Fruit fly (Drosophila melanogaster): Measurements from ENCODE around the gene CG3793.

The CG3793 gene

dm6 chr2L:15761409-15762407 is 2.3 kb upstream of the CG3793 start (continued):
- TF ChIP-seq CG1603 (tag; optimal IDR thresholded peaks at IDR 0.05) (no peak), CG13894 (tag; optimal IDR thresholded peaks at IDR 0.05) (no peak), CG18262 (tag; optimal IDR thresholded peaks at IDR 0.05) (peak; percentile 87), Opbp (GFP tag; IDR thresholded peaks at IDR 0.05; ENCODE audit: partially characterized antibody) (no peak), E2f1 (GFP tag; IDR thresholded peaks at IDR 0.05) (peak; percentile 85), tna (GFP tag; IDR thresholded peaks at IDR 0.05; ENCODE audit: partially characterized antibody) (no peak), hbn (GFP tag; IDR thresholded peaks at IDR 0.05; ENCODE audit: partially characterized antibody) (no peak), croc (GFP tag; conservative IDR thresholded peaks at IDR 0.05) (peak; percentile 62)

- no peak for TF ChIP-seq jing (GFP tag; optimal IDR thresholded peaks at IDR 0.05)
- TF ChIP-seq CG17612 (GFP tag; IDR thresholded peaks at IDR 0.05), result no peak
- no peak for TF ChIP-seq CG14965 (GFP tag; optimal IDR thresholded peaks at IDR 0.05; ENCODE audit: borderline replicate concordance)
- TF ChIP-seq CG17829 (tag; optimal IDR thresholded peaks at IDR 0.05), result peak; percentile 41
- TF ChIP-seq CG30431 (GFP tag; optimal IDR thresholded peaks at IDR 0.05), result no peak
- TF ChIP-seq fd96Cb (tag; optimal IDR thresholded peaks at IDR 0.05), result no peak
- peak; percentile 85 for TF ChIP-seq Deaf1 (tag; optimal IDR thresholded peaks at IDR 0.05)
- TF ChIP-seq CG14667 (GFP tag; IDR thresholded peaks at IDR 0.05), result no peak
- TF ChIP-seq CG34422 (GFP tag; IDR thresholded peaks at IDR 0.05), result peak; percentile 75; the same call in 2 of the 3 replicates
- no peak for TF ChIP-seq CG6654 (GFP tag; optimal IDR thresholded peaks at IDR 0.05)
- no peak for TF ChIP-seq eyg (GFP tag; optimal IDR thresholded peaks at IDR 0.05)
- no peak for TF ChIP-seq btn (GFP tag; optimal IDR thresholded peaks at IDR 0.05)
- no peak for TF ChIP-seq croc (GFP tag; conservative IDR thresholded peaks at IDR 0.05)
- TF ChIP-seq HLH3B (GFP tag; IDR thresholded peaks at IDR 0.05), result no peak
- TF ChIP-seq z (GFP tag; IDR thresholded peaks at IDR 0.05), result peak; percentile 92
- no peak for TF ChIP-seq CG10979 (tag; optimal IDR thresholded peaks at IDR 0.05)
- TF ChIP-seq CG2889 (GFP tag; IDR thresholded peaks at IDR 0.05), result no peak
- no peak for TF ChIP-seq CG16779 (GFP tag; IDR thresholded peaks at IDR 0.05)
- peak; percentile 47 for TF ChIP-seq ac (GFP tag; optimal IDR thresholded peaks at IDR 0.05)
- no peak for TF ChIP-seq CG18011 (GFP tag; optimal IDR thresholded peaks at IDR 0.05)
- TF ChIP-seq Asciz (GFP tag; optimal IDR thresholded peaks at IDR 0.05), result no peak
- TF ChIP-seq PHDP (tag; optimal IDR thresholded peaks at IDR 0.05), result peak; percentile 40
- no peak for TF ChIP-seq CG13775 (GFP tag; optimal IDR thresholded peaks at IDR 0.05)
- no peak for TF ChIP-seq Meics (GFP tag; optimal IDR thresholded peaks at IDR 0.05)
- no peak for TF ChIP-seq lab (GFP tag; optimal IDR thresholded peaks at IDR 0.05)
- peak; percentile 40; the same call in 1 of the 2 replicates for TF ChIP-seq Xrp1 (GFP tag; IDR thresholded peaks at IDR 0.05)
- TF ChIP-seq cad (GFP tag; optimal IDR thresholded peaks at IDR 0.05), result no peak
- TF ChIP-seq p53 (GFP tag; optimal IDR thresholded peaks at IDR 0.05), result no peak
- peak; percentile 99 for TF ChIP-seq Jarid2 (GFP tag; optimal IDR thresholded peaks at IDR 0.05)
- TF ChIP-seq dysf (GFP tag; IDR thresholded peaks at IDR 0.05), result peak; percentile 27; the same call in 1 of the 3 replicates
- TF ChIP-seq Stat92E (GFP tag; optimal IDR thresholded peaks at IDR 0.05), result peak in 1 of 3 experiments; percentile 80
- TF ChIP-seq fd64A (GFP tag; optimal IDR thresholded peaks at IDR 0.05), result no peak
- TF ChIP-seq CG10274 (GFP tag; optimal IDR thresholded peaks at IDR 0.05), result peak; percentile 12
- no peak for TF ChIP-seq CG4328 (GFP tag; optimal IDR thresholded peaks at IDR 0.05)
- TF ChIP-seq CG11560 (tag; IDR thresholded peaks at IDR 0.05), result no peak
- TF ChIP-seq CG7556 (GFP tag; optimal IDR thresholded peaks at IDR 0.05), result no peak
- TF ChIP-seq pita (GFP tag; optimal IDR thresholded peaks at IDR 0.05), result no peak
- TF ChIP-seq trh (GFP tag; optimal IDR thresholded peaks at IDR 0.05), result no peak
- peak; percentile 9 for TF ChIP-seq trem (tag; optimal IDR thresholded peaks at IDR 0.05)
- TF ChIP-seq CG10462 (GFP tag; optimal IDR thresholded peaks at IDR 0.05), result no peak
These were observed 1.6 kb upstream of the CG3793 start, which contains the start of gene Gli for dm6 chr2L:15762466-15762865. Gene Gli, minus strand, starts transcription at chr2L:15762758.

All from whole organism, embryonic.